Worm (Caenorhabditis elegans): ENCODE data around the gene W09D10.4.

The W09D10.4 gene

DNA sequence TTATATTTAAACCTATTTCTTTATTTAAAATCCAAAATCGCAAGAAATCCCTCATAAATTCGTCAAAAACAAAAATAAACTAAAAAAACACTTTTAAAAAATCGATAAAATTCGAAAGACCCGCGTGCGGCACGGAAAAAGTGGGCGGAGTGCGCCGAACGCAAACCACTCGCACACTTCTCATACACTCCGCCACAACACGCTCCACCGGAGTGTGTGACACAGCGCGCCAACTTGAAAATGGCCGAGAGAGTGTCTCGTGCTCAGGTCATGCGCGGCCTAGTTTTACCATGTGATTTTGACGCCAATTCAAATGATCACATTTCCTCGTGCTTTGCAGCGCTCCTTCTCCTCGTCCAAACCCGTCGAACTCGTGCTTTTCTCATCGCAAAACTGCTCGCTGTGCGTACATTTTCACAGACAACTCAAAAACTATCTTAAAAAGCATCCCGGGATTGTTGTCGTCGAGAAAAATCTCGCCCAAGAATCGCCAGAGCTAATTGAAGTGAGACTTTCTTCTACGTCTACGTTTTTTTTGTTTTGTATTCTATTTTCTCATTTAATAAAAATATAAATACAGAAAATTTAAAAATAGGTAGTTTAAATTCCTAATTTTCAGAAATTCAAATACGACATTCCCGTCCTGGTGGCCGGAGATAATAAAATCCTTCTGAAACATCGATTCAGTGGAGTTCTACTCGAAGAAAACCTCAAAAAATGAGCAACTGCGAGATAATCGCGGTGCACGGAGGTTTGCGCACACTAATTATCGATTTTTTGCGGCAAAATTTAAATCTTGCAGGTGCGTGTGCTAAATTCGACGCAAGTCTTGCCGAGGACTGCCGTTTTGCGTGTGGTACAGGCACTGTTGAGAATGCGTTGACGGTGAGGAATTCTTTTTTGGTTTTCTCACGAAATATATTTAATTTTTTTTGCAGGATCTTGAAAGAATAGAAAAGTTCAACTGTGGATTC is 43.3 kb upstream of the W09D10.4 start, which contains the start of gene tasp-1 (continued):
- peak; percentile 100 for TF ChIP-seq mep-1 (tag; optimal IDR thresholded peaks at IDR 0.05)
- TF ChIP-seq sdz-12 (GFP tag; optimal IDR thresholded peaks at IDR 0.05) = peak; percentile 100
- peak; percentile 98 for TF ChIP-seq spr-1 (tag; optimal IDR thresholded peaks at IDR 0.05)
- peak; percentile 100 for TF ChIP-seq egl-43 (GFP tag; IDR thresholded peaks at IDR 0.05)
- peak; percentile 62 for TF ChIP-seq unc-39 (tag; optimal IDR thresholded peaks at IDR 0.05)
- peak; percentile 99 for TF ChIP-seq lin-1 (GFP tag; IDR thresholded peaks at IDR 0.05)
- TF ChIP-seq mxl-2 (GFP tag; conservative IDR thresholded peaks at IDR 0.05) = peak; percentile 95
- peak; percentile 96 for TF ChIP-seq dmd-8 (GFP tag; IDR thresholded peaks at IDR 0.05)
- peak; percentile 100 for TF ChIP-seq dpl-1 (GFP tag; optimal IDR thresholded peaks at IDR 0.05)
- TF ChIP-seq unc-130 (GFP tag; optimal IDR thresholded peaks at IDR 0.05) = peak; percentile 99
- TF ChIP-seq snpc-4 (tag; optimal IDR thresholded peaks at IDR 0.05) = peak; percentile 66
- peak; percentile 100 for TF ChIP-seq saeg-2 (GFP tag; IDR thresholded peaks at IDR 0.05)
- TF ChIP-seq Y105C5A.15 (GFP tag; IDR thresholded peaks at IDR 0.05) = peak; percentile 98
- peak; percentile 99 for TF ChIP-seq dmd-9 (GFP tag; IDR thresholded peaks at IDR 0.05)
- TF ChIP-seq madf-5 (GFP tag; IDR thresholded peaks at IDR 0.05) = peak; percentile 99
- peak; percentile 91 for TF ChIP-seq F10B5.3 (tag; optimal IDR thresholded peaks at IDR 0.05)
- peak; percentile 98 for TF ChIP-seq F37D6.2 (tag; optimal IDR thresholded peaks at IDR 0.05)
- TF ChIP-seq zag-1 (tag; optimal IDR thresholded peaks at IDR 0.05) = peak; percentile 93
- TF ChIP-seq tag-97 (GFP tag; IDR thresholded peaks at IDR 0.05) = peak; percentile 96
- TF ChIP-seq F26F4.8 (GFP tag; conservative IDR thresholded peaks at IDR 0.05) = peak; percentile 61; the same call in 1 of the 2 replicates
- TF ChIP-seq Y5F2A.4 (GFP tag; optimal IDR thresholded peaks at IDR 0.05) = peak; percentile 96
- TF ChIP-seq zfp-2 (tag; optimal IDR thresholded peaks at IDR 0.05) = peak; percentile 93
- peak; percentile 99 for TF ChIP-seq nhr-102 (tag; optimal IDR thresholded peaks at IDR 0.05)
- TF ChIP-seq ztf-11 (tag; optimal IDR thresholded peaks at IDR 0.05) = peak; percentile 62
- peak; percentile 100 for TF ChIP-seq mes-2 (tag; optimal IDR thresholded peaks at IDR 0.05; ENCODE audit: poor library complexity, severe bottlenecking)
- TF ChIP-seq hlh-11 (tag; optimal IDR thresholded peaks at IDR 0.05) = peak; percentile 100
- peak; percentile 96 for TF ChIP-seq Y48G9A.11 (GFP tag; IDR thresholded peaks at IDR 0.05)
- peak; percentile 98 for TF ChIP-seq jun-1 (tag; optimal IDR thresholded peaks at IDR 0.05)
- TF ChIP-seq gei-8 (GFP tag; optimal IDR thresholded peaks at IDR 0.05) = peak; percentile 99
- peak; percentile 100 for TF ChIP-seq lin-13 (GFP tag; optimal IDR thresholded peaks at IDR 0.05)
- TF ChIP-seq zfp-3 (GFP tag; conservative IDR thresholded peaks at IDR 0.05) = peak; percentile 100
- no peak for TF ChIP-seq daf-12 (tag; optimal IDR thresholded peaks at IDR 0.05)
- TF ChIP-seq ceh-44 (GFP tag; IDR thresholded peaks at IDR 0.05) = peak; percentile 98
- TF ChIP-seq R02D3.7 (tag; optimal IDR thresholded peaks at IDR 0.05) = peak; percentile 71
- TF ChIP-seq fkh-10 (GFP tag; optimal IDR thresholded peaks at IDR 0.05) = peak; percentile 100
- TF ChIP-seq ztf-7 (tag; optimal IDR thresholded peaks at IDR 0.05) = peak; percentile 91
- TF ChIP-seq madf-9 (GFP tag; conservative IDR thresholded peaks at IDR 0.05) = peak; percentile 100
- TF ChIP-seq aha-1 (tag) = peak; percentile 100
- peak; percentile 99 for TF ChIP-seq lin-38 (GFP tag; IDR thresholded peaks at IDR 0.05)
- peak; percentile 87 for TF ChIP-seq nhr-237 (tag; optimal IDR thresholded peaks at IDR 0.05)
- peak; percentile 94 to 97 for TF ChIP-seq daf-16 (GFP tag; optimal IDR thresholded peaks at IDR 0.05)
- TF ChIP-seq daf-16 (tag; optimal IDR thresholded peaks at IDR 0.05) = peak; percentile 94
- TF ChIP-seq T20F7.1 (GFP tag; optimal IDR thresholded peaks at IDR 0.05) = peak; percentile 99
- TF ChIP-seq nhr-76 (tag; optimal IDR thresholded peaks at IDR 0.05) = peak; percentile 82
- peak; percentile 99 for TF ChIP-seq pha-4 (GFP tag; IDR thresholded peaks at IDR 0.05)
- no peak for TF ChIP-seq pha-4 (tag; optimal IDR thresholded peaks at IDR 0.05)
- TF ChIP-seq ceh-62 (tag; optimal IDR thresholded peaks at IDR 0.05) = peak; percentile 30
- TF ChIP-seq lir-3 (tag; optimal IDR thresholded peaks at IDR 0.05) = peak; percentile 91
- peak; percentile 99 for TF ChIP-seq lin-15B (tag; optimal IDR thresholded peaks at IDR 0.05)
- peak; percentile 100 for TF ChIP-seq ctbp-1 (GFP tag; IDR thresholded peaks at IDR 0.05)

Data from whole organism, L4 larva.